Worm (Caenorhabditis elegans) whole organism, L3 larva: Measurements from ENCODE around the gene wee-1.3.
"Not testable (repeated sequence)": the region's sequence is repeated elsewhere in the genome, so short reads cannot be mapped to it uniquely, and the experiment has no call there.

Experiments used
- ZK546.5 ChIP-seq: sonication (generic microtip); optimal IDR thresholded peaks from 2 replicates; lab custom pipeline; 2017; ENCODE audit warnings: missing biosample characterization, missing genetic modification characterization
- ama-1 ChIP-seq: fragments of 150-350 bp; optimal IDR thresholded peaks from 2 replicates; lab custom pipeline; 2018
- ceh-16 ChIP-seq: sonication (generic microtip); optimal IDR thresholded peaks from 2 replicates; lab custom pipeline; 2017; ENCODE audit warnings: missing biosample characterization, missing genetic modification characterization
- ceh-82 ChIP-seq: fragments of 150-350 bp; optimal IDR thresholded peaks from 2 replicates; lab custom pipeline; 2014; ENCODE audit warnings: missing biosample characterization, missing genetic modification characterization
- daf-12 ChIP-seq: fragments of 150-350 bp; optimal IDR thresholded peaks from 2 replicates; lab custom pipeline; 2014; ENCODE audit warnings: missing biosample characterization, missing genetic modification reagents, missing genetic modification characterization
- egl-5 ChIP-seq: fragments of 150-350 bp; optimal IDR thresholded peaks from 2 replicates; lab custom pipeline; 2017; ENCODE audit warnings: missing biosample characterization, missing genetic modification reagents, missing genetic modification characterization, inconsistent platforms
- elt-1 ChIP-seq: fragments of 150-350 bp; optimal IDR thresholded peaks from 2 replicates; lab custom pipeline; 2014; ENCODE audit warnings: missing biosample characterization, missing genetic modification characterization
- fkh-10 ChIP-seq: sonication (generic microtip); optimal IDR thresholded peaks from 2 replicates; lab custom pipeline; 2017; ENCODE audit warnings: missing biosample characterization, missing genetic modification reagents, missing genetic modification characterization
- hmg-11 ChIP-seq: sonication (generic microtip); optimal IDR thresholded peaks from 2 replicates; lab custom pipeline; 2016; ENCODE audit warnings: missing genetic modification characterization, missing compliant biosample characterization
- jun-1 ChIP-seq: fragments of 150-350 bp; optimal IDR thresholded peaks from 2 replicates; lab custom pipeline; 2014; ENCODE audit warnings: missing biosample characterization, missing genetic modification reagents, missing genetic modification characterization
- lin-15B ChIP-seq: fragments of 150-350 bp; optimal IDR thresholded peaks from 2 replicates; lab custom pipeline; 2014; ENCODE audit warnings: missing biosample characterization, missing genetic modification characterization
- lin-39 ChIP-seq: fragments of 150-350 bp; optimal IDR thresholded peaks from 2 replicates; lab custom pipeline; 2018; ENCODE audit warnings: missing biosample characterization, missing genetic modification reagents, missing genetic modification characterization
- mdl-1 ChIP-seq: fragments of 150-350 bp; optimal IDR thresholded peaks from 2 replicates; lab custom pipeline; 2014; ENCODE audit warnings: missing biosample characterization, missing genetic modification characterization
- mml-1 ChIP-seq: fragments of 150-350 bp; sonication (generic microtip); optimal IDR thresholded peaks from 3 replicates; lab custom pipeline; 2014; ENCODE audit warnings: missing biosample characterization, missing genetic modification characterization
- nfya-1 ChIP-seq: sonication (generic microtip); optimal IDR thresholded peaks from 2 replicates; lab custom pipeline; 2017; ENCODE audit warnings: missing genetic modification characterization, mild to moderate bottlenecking, missing compliant biosample characterization, antibody characterized with exemption, moderate library complexity; ENCODE audit not compliant: insufficient read depth
- nhr-12 ChIP-seq: fragments of 150-350 bp; optimal IDR thresholded peaks from 2 replicates; lab custom pipeline; 2014; ENCODE audit warnings: missing biosample characterization, missing genetic modification characterization
- nhr-23 ChIP-seq: fragments of 150-350 bp; optimal IDR thresholded peaks from 2 replicates; lab custom pipeline; 2014; ENCODE audit warnings: missing biosample characterization, missing genetic modification reagents, missing genetic modification characterization
- nhr-25 ChIP-seq: sonication (generic microtip); optimal IDR thresholded peaks from 2 replicates; lab custom pipeline; 2017; ENCODE audit warnings: missing biosample characterization, missing genetic modification characterization
- nhr-76 ChIP-seq: fragments of 150-350 bp; sonication (generic microtip); optimal IDR thresholded peaks from 5 replicates; lab custom pipeline; 2014; ENCODE audit warnings: missing biosample characterization, missing genetic modification characterization
- pha-4 ChIP-seq: fragments of 150-350 bp; optimal IDR thresholded peaks from 2 replicates; lab custom pipeline; 2014; ENCODE audit warnings: missing biosample characterization, missing genetic modification reagents, missing genetic modification characterization
- sea-2 ChIP-seq: fragments of 150-350 bp; sonication (generic microtip); optimal IDR thresholded peaks from 4 replicates; lab custom pipeline; 2014; ENCODE audit warnings: missing biosample characterization, missing genetic modification reagents, missing genetic modification characterization
- skn-1 ChIP-seq: fragments of 150-350 bp; optimal IDR thresholded peaks from 2 replicates; lab custom pipeline; 2014; ENCODE audit warnings: missing biosample characterization, missing genetic modification characterization
- snpc-4 ChIP-seq: fragments of 150-350 bp; optimal IDR thresholded peaks from 2 replicates; lab custom pipeline; 2014; ENCODE audit warnings: missing biosample characterization, missing genetic modification characterization
- tbx-2 ChIP-seq: sonication (generic microtip); optimal IDR thresholded peaks from 2 replicates; lab custom pipeline; 2016; ENCODE audit warnings: mild to moderate bottlenecking, missing genetic modification characterization, missing compliant biosample characterization
- unc-62 ChIP-seq: fragments of 150-350 bp; sonication (generic microtip); optimal IDR thresholded peaks from 4 replicates; lab custom pipeline; 2014; ENCODE audit warnings: missing biosample characterization, missing genetic modification reagents, missing genetic modification characterization
- zag-1 ChIP-seq: fragments of 150-350 bp; optimal IDR thresholded peaks from 2 replicates; lab custom pipeline; 2014; ENCODE audit warnings: missing biosample characterization, missing genetic modification characterization
- ztf-4 ChIP-seq: fragments of 150-350 bp; optimal IDR thresholded peaks from 2 replicates; lab custom pipeline; 2014; ENCODE audit warnings: missing biosample characterization, missing genetic modification characterization

The wee-1.3 gene

DNA sequence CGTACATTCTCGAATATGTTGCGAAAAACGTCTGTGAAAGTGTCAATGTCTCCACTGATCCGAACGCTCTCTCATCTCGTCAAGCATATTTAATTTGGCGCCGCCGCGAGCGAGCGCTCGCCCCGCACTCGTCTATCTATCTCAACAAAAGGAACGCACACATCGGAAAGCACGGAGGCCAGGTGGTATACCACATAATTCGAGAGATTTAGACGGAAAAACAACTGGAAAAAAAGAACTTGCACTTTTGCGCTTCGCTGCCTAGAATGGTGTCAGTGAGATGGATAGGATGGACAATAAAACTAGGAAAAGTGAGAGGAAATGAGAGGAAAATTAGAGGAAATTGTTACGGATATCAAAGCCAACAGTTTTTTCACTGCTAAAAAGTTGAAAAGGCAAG, 12.9 kb upstream of the wee-1.3 start:
- TF ChIP-seq nhr-25 (tag; lab: Kevin White, UChicago) (peak; percentile 59), pha-4 (tag; lab: Kevin White, UChicago) (peak; percentile 41), nhr-23 (tag; lab: Kevin White, UChicago) (peak; percentile 71), mdl-1 (no peak), lin-15B (tag; lab: Kevin White, UChicago) (peak; percentile 35), sea-2 (GFP tag; lab: Kevin White, UChicago) (no peak), ceh-16 (tag; lab: Kevin White, UChicago) (no peak)
- TF ChIP-seq, all 47 proteins: peak for 4

DNA sequence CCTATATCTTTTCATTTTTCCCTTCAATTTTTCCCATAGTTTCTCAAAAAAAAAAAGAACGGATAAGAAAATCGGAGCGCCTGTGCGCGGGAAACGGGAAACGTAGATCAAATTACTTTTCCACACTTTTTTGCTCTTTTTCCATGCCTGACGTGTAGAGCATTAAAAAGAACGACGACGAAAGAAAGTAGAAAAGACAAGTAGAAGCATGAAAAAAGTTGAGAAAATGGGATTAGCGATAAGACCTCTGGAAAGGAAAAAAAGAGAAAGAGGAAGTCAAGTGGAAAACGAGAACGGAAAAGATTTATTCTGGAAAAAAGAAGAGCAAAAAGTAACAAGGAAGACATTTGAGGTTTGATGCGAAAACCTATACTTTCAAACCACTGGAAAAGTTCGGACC, 12.2 kb upstream of the wee-1.3 start:
- TF ChIP-seq snpc-4 (tag; lab: Kevin White, UChicago) (no peak), daf-12 (tag; lab: Kevin White, UChicago) (no peak), fkh-10 (peak; percentile 90), sea-2 (GFP tag; lab: Kevin White, UChicago) (no peak)
- TF ChIP-seq, all 47 proteins: peak for 1

DNA sequence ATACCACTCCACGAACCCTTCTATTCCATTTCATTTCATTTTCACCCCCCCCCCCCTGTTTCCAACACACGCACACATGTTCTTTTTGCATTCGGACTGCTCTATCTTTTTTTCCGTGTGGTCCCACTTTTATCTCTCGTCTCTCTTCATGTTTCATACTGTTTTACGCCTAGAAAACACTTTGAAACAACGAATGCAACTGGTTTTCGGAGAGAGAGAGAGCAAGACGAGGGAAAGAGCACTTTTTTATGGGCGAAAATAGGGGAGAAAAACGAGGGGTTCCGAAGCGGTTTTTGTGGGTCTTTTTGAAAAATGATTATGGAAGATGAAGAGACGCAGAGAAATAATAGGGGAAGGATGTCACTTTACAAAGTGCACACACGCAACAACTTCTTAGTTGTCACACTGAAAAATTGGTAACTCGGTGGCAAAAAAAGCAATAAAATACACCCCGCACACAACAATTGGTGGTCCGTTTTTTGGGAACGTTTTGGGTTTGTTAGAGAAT, 11.0 kb upstream of the wee-1.3 start:
- TF ChIP-seq tbx-2 (tag; lab: Kevin White, UChicago) (no peak), lin-39 (tag; lab: Kevin White, UChicago) (peak; percentile 41), nfya-1 (tag; lab: Kevin White, UChicago) (peak; percentile 56), egl-5 (tag; lab: Kevin White, UChicago) (peak; percentile 46), snpc-4 (tag; lab: Kevin White, UChicago) (no peak), unc-62 (GFP tag; lab: Kevin White, UChicago) (no peak), lin-15B (tag; lab: Kevin White, UChicago) (peak; percentile 1), mdl-1 (no peak), zag-1 (tag; lab: Kevin White, UChicago) (no peak), elt-1 (tag; lab: Kevin White, UChicago) (no peak)
- TF ChIP-seq, all 47 proteins: peak for 4

DNA sequence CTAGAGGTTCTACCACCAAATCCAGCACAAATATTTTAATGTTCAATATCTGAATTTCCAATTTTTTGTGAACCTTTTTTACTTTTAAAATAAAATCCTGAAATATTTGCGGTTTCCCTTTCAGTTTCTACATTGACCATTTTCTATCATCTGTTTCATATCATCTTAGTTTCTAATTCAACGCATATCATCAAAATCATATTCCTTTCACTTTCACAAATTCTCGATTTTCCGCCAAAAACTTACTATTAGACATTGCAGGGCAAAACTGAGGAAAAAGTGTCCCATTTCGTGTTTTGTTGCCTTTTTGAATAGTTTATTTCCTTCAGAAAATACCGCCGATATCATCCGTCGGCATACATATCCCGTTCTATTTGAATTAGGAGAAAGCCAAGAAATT, 8.8 kb upstream of the wee-1.3 start:
- TF ChIP-seq nfya-1 (tag; lab: Kevin White, UChicago) (no peak), mml-1 (no peak), lin-15B (tag; lab: Kevin White, UChicago) (no peak), pha-4 (tag; lab: Kevin White, UChicago) (no peak), nhr-76 (peak; percentile 91), nhr-12 (no peak)

DNA sequence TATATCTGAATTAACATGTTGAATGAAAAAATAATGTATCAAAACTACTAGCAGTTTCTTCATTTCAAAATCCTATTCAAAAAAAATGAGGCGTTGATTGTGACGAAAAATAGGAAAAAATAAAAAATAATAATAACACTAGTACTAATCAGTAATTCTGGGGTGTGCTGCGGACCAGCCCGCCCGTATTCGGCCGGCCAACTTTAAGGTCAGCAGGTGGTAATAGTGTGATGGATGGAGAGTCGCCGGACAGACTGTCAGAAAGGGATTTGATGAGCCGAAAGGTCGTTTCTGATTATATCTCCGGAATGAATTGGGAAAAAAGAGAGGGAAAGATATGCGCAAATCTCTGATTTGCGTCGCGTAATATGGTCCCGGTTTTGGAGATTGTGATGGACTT, 8.2 kb upstream of the wee-1.3 start, which contains the start of gene cutl-2:
cutl-2 (minus strand) TSS at position 210 of the 400 bp plus-strand sequence.
- no peak for TF ChIP-seq elt-1 (tag; lab: Kevin White, UChicago)

DNA sequence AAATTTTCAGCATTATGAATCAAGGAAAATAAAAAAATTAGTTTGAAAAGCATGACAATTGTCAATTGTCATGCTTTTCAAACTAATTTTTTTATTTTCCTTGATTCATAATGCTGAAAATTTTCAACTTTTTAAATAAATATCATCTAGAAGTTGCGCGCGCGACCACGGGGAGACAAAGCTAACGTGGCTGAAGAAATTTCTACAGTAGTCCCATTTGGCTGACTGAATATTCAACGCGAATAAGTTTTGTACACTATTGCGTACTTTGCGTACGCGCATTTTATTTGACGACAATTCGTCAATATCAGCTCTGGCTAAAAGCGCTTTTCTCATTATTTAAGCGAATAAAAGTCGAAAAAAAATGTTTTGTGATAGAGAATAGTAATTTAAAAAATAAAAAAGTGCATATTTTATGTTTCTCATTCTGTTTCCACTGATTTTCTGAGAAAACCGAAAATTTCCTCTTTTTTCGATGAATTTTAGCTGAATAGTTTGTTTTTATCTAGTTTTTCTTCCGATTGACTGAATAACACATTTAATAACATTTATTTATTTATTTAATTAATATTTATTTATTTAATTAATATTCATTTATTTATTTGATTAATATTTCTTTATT, 2.5 kb upstream of the wee-1.3 start, which contains the start of gene Y53C12A.11:
Y53C12A.11 (minus strand) TSS at position 68 of the 622 bp plus-strand sequence.
- TF ChIP-seq lin-39, pha-4, nfya-1 (tag; lab: Kevin White, UChicago): not testable (repeated sequence)

DNA sequence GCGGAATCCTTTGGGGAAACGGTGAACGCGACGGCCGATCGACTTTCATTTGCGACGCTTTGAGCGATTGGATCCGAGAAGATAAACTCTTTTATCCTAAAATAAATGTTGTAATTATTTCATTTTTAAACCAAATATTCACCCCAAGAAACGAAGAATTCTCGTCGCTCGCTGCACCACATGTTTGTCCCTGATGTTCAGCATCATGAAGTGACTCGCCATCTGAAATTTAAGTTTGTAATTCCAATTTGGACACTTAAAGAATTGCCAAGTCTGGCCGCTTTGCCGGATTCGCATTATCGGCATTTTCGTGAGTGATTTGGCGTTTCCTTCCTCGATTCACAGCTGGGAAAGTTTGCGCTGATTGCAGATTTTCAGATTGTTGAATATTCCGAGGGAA, 1.6 kb upstream of the wee-1.3 start, which contains the start of gene Y53C12A.6:
Y53C12A.6 (minus strand) TSS at position 101 of the 400 bp plus-strand sequence.
- TF ChIP-seq hmg-11 (tag; lab: Kevin White, UChicago) (no peak), elt-1 (tag; lab: Kevin White, UChicago) (no peak), ceh-82 (tag; lab: Kevin White, UChicago) (no peak), ztf-4 (no peak), jun-1 (tag; lab: Kevin White, UChicago) (no peak), ama-1 (lab: Kevin White, UChicago) (no peak), nhr-23 (tag; lab: Kevin White, UChicago) (no peak), unc-62 (GFP tag; lab: Kevin White, UChicago) (no peak), zag-1 (tag; lab: Kevin White, UChicago) (no peak), lin-15B (tag; lab: Kevin White, UChicago) (no peak), tbx-2 (tag; lab: Kevin White, UChicago) (no peak), nhr-25 (tag; lab: Kevin White, UChicago) (no peak), snpc-4 (tag; lab: Kevin White, UChicago) (no peak), ZK546.5 (tag; lab: Kevin White, UChicago) (no peak), daf-12 (tag; lab: Kevin White, UChicago) (no peak), skn-1 (tag; lab: Kevin White, UChicago) (no peak), mml-1 (no peak)
